Fruit fly (Drosophila melanogaster) whole organism, embryonic: ENCODE data around the gene CG5697.

Source experiments
- CG12391 ChIP-seq: fragments of 200-800 bp; sonication (Bioruptor generic); optimal IDR thresholded peaks from 3 replicates; lab custom pipeline; 2018; ENCODE audit warnings: missing biosample characterization, mild to moderate bottlenecking, missing genetic modification characterization, moderate library complexity
- CG2129 ChIP-seq: fragments of 200-800 bp; sonication (Bioruptor generic); IDR thresholded peaks from 2 replicates; pipeline ENCODE4 v1.3.6; 2022; ENCODE audit warnings: missing biosample characterization, missing genetic modification characterization; ENCODE audit not compliant: partially characterized antibody
- CG2875 ChIP-seq: fragments of 200-800 bp; sonication (Bioruptor generic); optimal IDR thresholded peaks from 2 replicates; lab custom pipeline; 2017; ENCODE audit warnings: missing biosample characterization, mild to moderate bottlenecking, missing genetic modification characterization, missing genetic modification reagents
- CG3065 ChIP-seq: fragments of 200-800 bp; sonication (Bioruptor generic); optimal IDR thresholded peaks from 2 replicates; lab custom pipeline; 2016; ENCODE audit warnings: missing biosample characterization, missing genetic modification characterization
- Doc2 ChIP-seq: fragments of 200-800 bp; sonication (Bioruptor generic); IDR thresholded peaks from 2 replicates; pipeline ENCODE4 v1.3.6; 2022; ENCODE audit warnings: missing biosample characterization, missing genetic modification characterization
- Eip74EF ChIP-seq, 2 experiments: fragments of 200-800 bp in 1 of 2; fragments of >200 bp in 1 of 2; sonication (Bioruptor generic) in 1 of 2; optimal IDR thresholded peaks; 2 replicates each; lab custom pipeline; 2017 to 2019; ENCODE audit warnings: missing biosample characterization in 2 of 2, missing genetic modification characterization in 2 of 2, mild to moderate bottlenecking in 1 of 2, moderate library complexity in 1 of 2
- bcd ChIP-seq: fragments of 200-800 bp; sonication (Bioruptor generic); optimal IDR thresholded peaks from 2 replicates; lab custom pipeline; 2017; ENCODE audit warnings: missing biosample characterization, mild to moderate bottlenecking, missing genetic modification characterization
- grau ChIP-seq: fragments of 200-800 bp; optimal IDR thresholded peaks from 3 replicates; lab custom pipeline; 2019; ENCODE audit warnings: missing biosample characterization, mild to moderate bottlenecking, missing genetic modification characterization, moderate library complexity
- jing ChIP-seq: fragments of 200-800 bp; sonication (Bioruptor generic); optimal IDR thresholded peaks from 2 replicates; lab custom pipeline; 2018; ENCODE audit warnings: missing biosample characterization, mild to moderate bottlenecking, missing genetic modification characterization
- oc ChIP-seq: fragments of 200-800 bp; sonication (Bioruptor generic); optimal IDR thresholded peaks from 2 replicates; lab custom pipeline; 2018; ENCODE audit warnings: missing biosample characterization, mild to moderate bottlenecking, missing genetic modification characterization, moderate library complexity
- sd ChIP-seq: fragments of 200-800 bp; sonication (Bioruptor generic); optimal IDR thresholded peaks from 3 replicates; lab custom pipeline; 2018; ENCODE audit warnings: missing biosample characterization, mild to moderate bottlenecking, missing genetic modification characterization, moderate library complexity

- TF ChIP-seq grau (tag; lab: Kevin White, UChicago) (peak; percentile 65), CG2875 (GFP tag; lab: Kevin White, UChicago) (no peak), CG3065 (GFP tag; lab: Kevin White, UChicago) (no peak), bcd (GFP tag; lab: Kevin White, UChicago) (peak; percentile 69), CG2129 (no peak), oc (tag; lab: Kevin White, UChicago) (no peak), Doc2 (GFP tag; lab: Robert Waterston, UW) (no peak), jing (GFP tag; lab: Kevin White, UChicago) (no peak), CG12391 (peak; percentile 39), sd (peak; percentile 5), Eip74EF (GFP tag; optimal IDR thresholded peaks at IDR 0.05; lab: Kevin White, UChicago) (peak in 1 of 2 experiments; percentile 46)
Measured at dm6 chr3R:20989657-20990056, 26.1 kb upstream of the CG5697 start.
